Worm (Caenorhabditis elegans) whole organism, L1 larva: ENCODE measurements around the gene C35B1.8.
A peak's percentile ranks its signal among the peaks of the same experiment; 100 is the strongest.

Source experiments
- C04F5.9 ChIP-seq: sonication (generic microtip); optimal IDR thresholded peaks from 2 replicates; lab custom pipeline; 2016; ENCODE audit warnings: missing genetic modification characterization, missing compliant biosample characterization
- C34B4.2 ChIP-seq: sonication (generic microtip); optimal IDR thresholded peaks from 2 replicates; lab custom pipeline; 2017; ENCODE audit warnings: mild to moderate bottlenecking, missing genetic modification characterization, missing compliant biosample characterization
- aha-1 ChIP-seq: fragments of 150-350 bp; optimal IDR thresholded peaks from 2 replicates; lab custom pipeline; 2014; ENCODE audit warnings: missing biosample characterization, missing genetic modification characterization
- aly-2 ChIP-seq: fragments of 150-350 bp; optimal IDR thresholded peaks from 2 replicates; lab custom pipeline; 2014; ENCODE audit warnings: missing biosample characterization, missing genetic modification characterization
- blmp-1 ChIP-seq: fragments of 150-350 bp; optimal IDR thresholded peaks from 2 replicates; lab custom pipeline; 2014; ENCODE audit warnings: missing biosample characterization, missing genetic modification characterization
- ceh-82 ChIP-seq, 3 experiments: fragments of 150-350 bp in 1 of 3; sonication (generic microtip) in 2 of 3; optimal IDR thresholded peaks; 2 replicates each; lab custom pipeline; 2014 to 2017; ENCODE audit warnings: missing biosample characterization in 3 of 3, missing genetic modification characterization in 3 of 3
- ceh-90 ChIP-seq: sonication (generic microtip); optimal IDR thresholded peaks from 2 replicates; lab custom pipeline; 2016; ENCODE audit warnings: missing genetic modification characterization, missing compliant biosample characterization
- egl-13 ChIP-seq: sonication (generic microtip); optimal IDR thresholded peaks from 2 replicates; lab custom pipeline; 2016; ENCODE audit warnings: missing genotype, missing genetic modification reagents, missing genetic modification characterization, missing compliant biosample characterization
- egl-27 ChIP-seq, 2 experiments: fragments of 150-350 bp in 1 of 2; sonication (generic microtip); optimal IDR thresholded peaks; 3 replicates each; lab custom pipeline; 2017 to 2018; ENCODE audit warnings: missing biosample characterization in 2 of 2, missing genetic modification characterization in 2 of 2, missing genetic modification reagents in 2 of 2
- elt-2 ChIP-seq: sonication (generic microtip); optimal IDR thresholded peaks from 2 replicates; lab custom pipeline; 2016; ENCODE audit warnings: missing genetic modification characterization, mild to moderate bottlenecking, inconsistent platforms, missing compliant biosample characterization, missing genetic modification reagents
- elt-3 ChIP-seq, 6 experiments: fragments of 150-350 bp in 1 of 6; sonication (generic microtip); optimal IDR thresholded peaks; 2 replicates each; lab custom pipeline; 2017 to 2018; ENCODE audit warnings: missing biosample characterization in 6 of 6, missing genetic modification characterization in 6 of 6, inconsistent platforms in 1 of 6
- ets-5 ChIP-seq: fragments of 200-800 bp; sonication (Bioruptor generic); IDR thresholded peaks from 2 replicates; pipeline ENCODE4 v1.3.6; 2022; ENCODE audit warnings: missing genetic modification characterization, missing compliant biosample characterization
- fkh-4 ChIP-seq: sonication (generic microtip); optimal IDR thresholded peaks from 2 replicates; lab custom pipeline; 2016; ENCODE audit warnings: missing compliant biosample characterization, missing genetic modification characterization, borderline replicate concordance
- fkh-8 ChIP-seq: sonication (generic microtip); optimal IDR thresholded peaks from 2 replicates; lab custom pipeline; 2016; ENCODE audit warnings: mild to moderate bottlenecking, missing genetic modification characterization, missing compliant biosample characterization
- fos-1 ChIP-seq: fragments of 150-350 bp; optimal IDR thresholded peaks from 2 replicates; lab custom pipeline; 2014; ENCODE audit warnings: missing biosample characterization, missing genetic modification characterization
- grh-1 ChIP-seq: fragments of 200-800 bp; sonication (Bioruptor generic); IDR thresholded peaks from 2 replicates; pipeline ENCODE4 v1.3.6; 2022; ENCODE audit warnings: missing genetic modification reagents, missing genetic modification characterization, missing compliant biosample characterization
- hlh-17 ChIP-seq: fragments of 200-800 bp; sonication (Bioruptor generic); optimal IDR thresholded peaks from 2 replicates; lab custom pipeline; 2018; ENCODE audit warnings: missing genetic modification characterization, mild to moderate bottlenecking, missing compliant biosample characterization, moderate library complexity, borderline replicate concordance
- irx-1 ChIP-seq: sonication (generic microtip); optimal IDR thresholded peaks from 2 replicates; lab custom pipeline; 2016; ENCODE audit warnings: missing genetic modification characterization, missing compliant biosample characterization
- lin-14 ChIP-seq: fragments of 200-800 bp; sonication (Bioruptor generic); optimal IDR thresholded peaks from 2 replicates; lab custom pipeline; 2018; ENCODE audit warnings: mild to moderate bottlenecking, missing genetic modification characterization, moderate library complexity, missing compliant biosample characterization
- lin-35 ChIP-seq, 2 experiments: fragments of 150-350 bp; optimal IDR thresholded peaks; 2 replicates each; lab custom pipeline; 2014; ENCODE audit warnings: missing biosample characterization in 2 of 2, missing genetic modification characterization in 2 of 2, missing genetic modification reagents in 2 of 2
- lir-3 ChIP-seq: sonication (generic microtip); optimal IDR thresholded peaks from 2 replicates; lab custom pipeline; 2016; ENCODE audit warnings: mild to moderate bottlenecking, missing genetic modification characterization, moderate library complexity, missing compliant biosample characterization; ENCODE audit not compliant: poor library complexity
- lsy-2 ChIP-seq, 2 experiments: fragments of 150-350 bp; optimal IDR thresholded peaks; 2 replicates each; lab custom pipeline; 2014; ENCODE audit warnings: missing biosample characterization in 2 of 2, missing genetic modification characterization in 2 of 2
- nhr-11 ChIP-seq: fragments of 150-350 bp; optimal IDR thresholded peaks from 2 replicates; lab custom pipeline; 2014; ENCODE audit warnings: missing biosample characterization, missing genetic modification characterization
- nhr-19 ChIP-seq: fragments of 200-800 bp; sonication (Bioruptor generic); conservative IDR thresholded peaks from 2 replicates; pipeline ENCODE4 v1.3.6; 2022; ENCODE audit warnings: missing genetic modification characterization, missing compliant biosample characterization
- nhr-20 ChIP-seq: sonication (generic microtip); optimal IDR thresholded peaks from 2 replicates; lab custom pipeline; 2016; ENCODE audit warnings: mild to moderate bottlenecking, missing genetic modification characterization, missing compliant biosample characterization
- nhr-237 ChIP-seq: fragments of 150-350 bp; optimal IDR thresholded peaks from 2 replicates; lab custom pipeline; 2014; ENCODE audit warnings: missing biosample characterization, missing genetic modification characterization
- nhr-85 ChIP-seq: sonication (generic microtip); peaks from one replicate; lab custom pipeline; 2016; ENCODE audit warnings: missing genetic modification characterization, inconsistent platforms, missing compliant biosample characterization
- nhr-90 ChIP-seq: sonication (generic microtip); optimal IDR thresholded peaks from 2 replicates; lab custom pipeline; 2016; ENCODE audit warnings: mild to moderate bottlenecking, missing genetic modification characterization, missing compliant biosample characterization; ENCODE audit not compliant: poor library complexity
- pag-3 ChIP-seq: sonication (generic microtip); optimal IDR thresholded peaks from 2 replicates; lab custom pipeline; 2017; ENCODE audit warnings: missing genetic modification characterization, mild to moderate bottlenecking, missing compliant biosample characterization, antibody characterized with exemption, borderline replicate concordance; ENCODE audit not compliant: insufficient read depth
- pax-3 ChIP-seq: fragments of 200-800 bp; sonication (Bioruptor generic); optimal IDR thresholded peaks from 2 replicates; lab custom pipeline; 2018; ENCODE audit warnings: mild to moderate bottlenecking, missing genetic modification characterization, moderate library complexity, missing compliant biosample characterization
- rnt-1 ChIP-seq: sonication (generic microtip); optimal IDR thresholded peaks from 2 replicates; lab custom pipeline; 2016; ENCODE audit warnings: mild to moderate bottlenecking, missing genetic modification characterization, moderate library complexity, missing compliant biosample characterization
- skn-1 ChIP-seq: fragments of 150-350 bp; optimal IDR thresholded peaks from 2 replicates; lab custom pipeline; 2014; ENCODE audit warnings: missing biosample characterization, missing genetic modification characterization
- snpc-4 ChIP-seq: fragments of 150-350 bp; optimal IDR thresholded peaks from 2 replicates; lab custom pipeline; 2014; ENCODE audit warnings: missing biosample characterization, missing genetic modification characterization
- snu-23 ChIP-seq: sonication (generic microtip); optimal IDR thresholded peaks from 2 replicates; lab custom pipeline; 2016; ENCODE audit warnings: missing genetic modification characterization, missing compliant biosample characterization
- tbx-2 ChIP-seq: sonication (generic microtip); optimal IDR thresholded peaks from 2 replicates; lab custom pipeline; 2016; ENCODE audit warnings: missing genetic modification characterization, missing compliant biosample characterization
- tlp-1 ChIP-seq: fragments of 150-350 bp; optimal IDR thresholded peaks from 2 replicates; lab custom pipeline; 2014; ENCODE audit warnings: missing biosample characterization, missing genetic modification characterization
- unc-62 ChIP-seq: fragments of 150-350 bp; optimal IDR thresholded peaks from 2 replicates; lab custom pipeline; 2014; ENCODE audit warnings: missing biosample characterization, missing genetic modification reagents, missing genetic modification characterization
- unc-86 ChIP-seq: sonication (generic microtip); optimal IDR thresholded peaks from 2 replicates; lab custom pipeline; 2016; ENCODE audit warnings: missing genetic modification characterization, missing compliant biosample characterization
- ztf-4 ChIP-seq: fragments of 150-350 bp; optimal IDR thresholded peaks from 2 replicates; lab custom pipeline; 2014; ENCODE audit warnings: missing biosample characterization, missing genetic modification characterization

C35B1.8 gene

DNA sequence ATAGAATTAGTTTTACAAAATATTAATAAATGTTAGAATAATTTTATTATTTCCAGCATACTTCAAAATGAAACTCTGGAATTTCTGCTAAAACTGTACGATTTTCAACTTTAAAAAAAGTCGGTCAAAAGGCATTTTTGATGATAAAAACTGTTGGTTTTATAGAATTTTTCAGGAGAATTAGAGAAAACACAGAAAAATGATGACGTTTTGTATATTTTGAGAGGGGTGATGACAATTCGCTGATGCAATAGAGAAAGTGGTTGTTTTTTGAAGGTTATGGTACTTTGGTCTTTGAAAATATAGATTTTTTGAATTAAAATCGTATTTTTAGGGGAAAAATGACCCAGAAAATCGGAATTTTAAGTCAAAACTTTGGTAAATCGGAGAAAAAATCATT lies 6.2 kb upstream of the C35B1.8 start:
- TF ChIP-seq blmp-1 (tag; lab: Kevin White, UChicago), result peak; percentile 8
- no peak for TF ChIP-seq grh-1 (GFP tag; lab: Robert Waterston, UW)
- no peak for TF ChIP-seq nhr-20 (tag; lab: Kevin White, UChicago)
- no peak for TF ChIP-seq fkh-4 (tag; lab: Kevin White, UChicago)
- peak; percentile 83 for TF ChIP-seq nhr-85
- TF ChIP-seq fkh-8 (tag; lab: Kevin White, UChicago), result no peak
- TF ChIP-seq nhr-19 (GFP tag; lab: Robert Waterston, UW), result peak; percentile 28; the same call in 1 of the 2 replicates
- peak; percentile 7 for TF ChIP-seq nhr-90 (tag; lab: Kevin White, UChicago)
- no peak for TF ChIP-seq lsy-2 (tag; optimal IDR thresholded peaks at IDR 0.05; lab: Kevin White, UChicago)
- no peak for TF ChIP-seq elt-3 (tag; optimal IDR thresholded peaks at IDR 0.05; lab: Kevin White, UChicago)
- no peak for TF ChIP-seq hlh-17 (GFP tag; lab: Kevin White, UChicago)
- no peak for TF ChIP-seq rnt-1 (tag; lab: Kevin White, UChicago)
- TF ChIP-seq elt-2, result peak; percentile 48
- peak; percentile 98 for TF ChIP-seq skn-1 (tag; lab: Kevin White, UChicago)
- TF ChIP-seq irx-1 (tag; lab: Kevin White, UChicago), result no peak
- no peak for TF ChIP-seq egl-13 (tag; lab: Kevin White, UChicago)
- TF ChIP-seq ets-5 (GFP tag; lab: Robert Waterston, UW), result no peak
- TF ChIP-seq fos-1 (tag; lab: Kevin White, UChicago), result no peak
- TF ChIP-seq snu-23, result peak; percentile 27
- TF ChIP-seq aha-1 (tag; lab: Kevin White, UChicago), result no peak
- peak in 1 of 2 experiments; percentile 57 for TF ChIP-seq lin-35 (GFP tag; optimal IDR thresholded peaks at IDR 0.05; lab: Kevin White, UChicago)
- TF ChIP-seq unc-62 (GFP tag; lab: Kevin White, UChicago), result no peak
- no peak for TF ChIP-seq ceh-82 (tag; optimal IDR thresholded peaks at IDR 0.05; lab: Kevin White, UChicago)

DNA sequence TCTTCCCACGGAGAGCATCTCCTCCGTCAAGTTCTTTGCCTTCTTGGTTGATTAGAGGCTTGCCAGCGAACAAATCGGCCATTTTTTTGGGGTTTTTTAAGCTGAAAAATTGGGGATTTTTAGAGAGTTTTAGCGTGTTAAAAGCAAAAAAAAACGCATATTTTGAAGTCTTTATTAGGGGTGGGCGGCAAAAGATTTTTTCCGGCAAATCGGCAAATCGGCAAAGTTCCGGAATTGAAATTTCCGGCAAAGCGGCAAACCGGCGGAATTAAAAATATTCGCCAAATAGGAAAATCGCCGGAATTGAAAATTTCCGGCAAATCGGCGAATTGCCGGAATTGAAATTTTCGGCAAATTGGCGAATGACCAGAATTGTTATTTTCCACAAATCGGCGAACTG lies 5.3 kb upstream of the C35B1.8 start, which contains the start of gene C35B1.5:
C35B1.5 (minus strand) TSS at position 101 of the 400 bp plus-strand sequence.
- TF ChIP-seq grh-1 (GFP tag; lab: Robert Waterston, UW), result no peak
- no peak for TF ChIP-seq hlh-17 (GFP tag; lab: Kevin White, UChicago)
- no peak for TF ChIP-seq ceh-90 (tag; lab: Kevin White, UChicago)
- no peak for TF ChIP-seq ztf-4 (tag; lab: Kevin White, UChicago)
- no peak for TF ChIP-seq tbx-2 (tag; lab: Kevin White, UChicago)
- TF ChIP-seq C34B4.2 (tag; lab: Kevin White, UChicago), result no peak
- no peak for TF ChIP-seq tlp-1 (tag; lab: Kevin White, UChicago)
- no peak for TF ChIP-seq lin-14 (GFP tag; lab: Kevin White, UChicago)
- TF ChIP-seq fos-1 (tag; lab: Kevin White, UChicago), result no peak
- no peak for TF ChIP-seq pag-3 (tag; lab: Kevin White, UChicago)
- no peak for TF ChIP-seq nhr-19 (GFP tag; lab: Robert Waterston, UW)
- no peak for TF ChIP-seq skn-1 (tag; lab: Kevin White, UChicago)
- no peak for TF ChIP-seq pax-3
- TF ChIP-seq nhr-237 (tag; lab: Kevin White, UChicago), result no peak
- TF ChIP-seq, all 84 proteins: peak for 0

DNA sequence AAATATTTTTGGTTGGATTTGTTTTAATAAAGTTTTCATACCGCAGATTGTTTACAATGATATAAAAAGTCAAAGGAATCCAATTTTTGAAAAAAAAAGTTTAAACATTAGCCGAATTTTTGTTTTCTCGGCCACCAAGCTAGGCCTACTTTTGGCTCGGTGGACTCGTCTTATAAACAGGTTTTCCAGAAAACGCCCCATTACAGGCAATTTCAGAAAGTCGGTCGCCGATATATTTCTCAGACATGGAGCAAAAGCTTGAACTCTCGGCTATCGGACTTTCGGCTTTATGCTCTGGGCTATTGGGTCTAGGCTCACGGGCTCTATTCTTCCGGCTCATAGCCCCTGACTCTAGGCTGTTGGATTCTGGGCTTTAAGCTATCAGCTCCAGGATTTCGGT lies 4.3 kb upstream of the C35B1.8 start:
- TF ChIP-seq blmp-1 (tag; lab: Kevin White, UChicago) (no peak), unc-86 (tag; lab: Kevin White, UChicago) (no peak), snu-23 (no peak), ets-5 (GFP tag; lab: Robert Waterston, UW) (no peak)

DNA sequence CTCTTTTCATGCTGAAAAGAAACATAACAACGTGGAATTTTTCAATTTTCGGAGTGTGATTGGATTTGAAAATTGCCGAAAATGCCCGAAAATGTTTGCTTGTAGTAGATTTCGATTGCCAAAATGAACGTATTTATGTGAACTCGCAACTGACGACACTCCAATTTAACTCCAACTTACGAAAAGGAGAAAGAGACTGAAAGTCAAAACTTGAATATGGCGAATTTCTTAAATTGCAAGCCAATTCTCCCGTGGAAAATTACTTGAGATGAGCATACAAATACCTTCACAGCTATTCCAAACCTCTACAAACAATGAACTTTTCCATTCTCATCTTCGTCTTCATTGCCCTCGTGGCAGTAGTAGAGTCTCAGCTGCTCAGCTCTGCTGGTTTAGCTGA lies 3.8 kb upstream of the C35B1.8 start:
- TF ChIP-seq nhr-237 (tag; lab: Kevin White, UChicago) (no peak), snpc-4 (tag; lab: Kevin White, UChicago) (no peak), egl-27 (tag; optimal IDR thresholded peaks at IDR 0.05; lab: Kevin White, UChicago) (no peak), elt-2 (no peak), lir-3 (tag; lab: Kevin White, UChicago) (no peak), egl-13 (tag; lab: Kevin White, UChicago) (no peak), nhr-11 (no peak), rnt-1 (tag; lab: Kevin White, UChicago) (no peak), C04F5.9 (tag; lab: Kevin White, UChicago) (no peak), aly-2 (tag; lab: Kevin White, UChicago) (no peak), fos-1 (tag; lab: Kevin White, UChicago) (no peak), lin-14 (GFP tag; lab: Kevin White, UChicago) (no peak)
- TF ChIP-seq, all 84 proteins: peak for 0
